Worm (Caenorhabditis elegans) whole organism, L4 larva: ENCODE data around the gene F54B3.1.

Experiments
- F49E8.2 ChIP-seq: sonication (generic microtip); optimal IDR thresholded peaks from 2 replicates; lab custom pipeline; 2016; ENCODE audit warnings: missing compliant biosample characterization, mild to moderate bottlenecking, missing genetic modification characterization, borderline replicate concordance
- ctbp-1 ChIP-seq: fragments of 200-800 bp; sonication (Bioruptor generic); IDR thresholded peaks from 2 replicates; pipeline ENCODE4 v1.3.6; 2022; ENCODE audit warnings: missing genetic modification reagents, missing genetic modification characterization, missing compliant biosample characterization
- hmg-1.1 ChIP-seq: fragments of 200-800 bp; sonication (Bioruptor generic); IDR thresholded peaks from 2 replicates; pipeline ENCODE4 v1.3.6; 2022; ENCODE audit warnings: missing genetic modification reagents, missing genetic modification characterization, missing compliant biosample characterization
- jun-1 ChIP-seq: fragments of 150-350 bp; optimal IDR thresholded peaks from 2 replicates; lab custom pipeline; 2014; ENCODE audit warnings: missing biosample characterization, missing genetic modification reagents, missing genetic modification characterization
- lin-15B ChIP-seq: fragments of 150-350 bp; sonication (generic microtip); optimal IDR thresholded peaks from 3 replicates; lab custom pipeline; 2014; ENCODE audit warnings: missing biosample characterization, missing genetic modification characterization
- mdt-29 ChIP-seq: fragments of 200-800 bp; sonication (Bioruptor generic); IDR thresholded peaks from 2 replicates; pipeline ENCODE4 v1.3.6; 2022; ENCODE audit warnings: missing genetic modification reagents, missing genetic modification characterization, missing compliant biosample characterization
- nhr-11 ChIP-seq: fragments of 150-350 bp; optimal IDR thresholded peaks from 2 replicates; lab custom pipeline; 2014; ENCODE audit warnings: missing biosample characterization, missing genetic modification characterization
- nhr-237 ChIP-seq: sonication (generic microtip); optimal IDR thresholded peaks from 2 replicates; lab custom pipeline; 2017; ENCODE audit warnings: missing biosample characterization, missing genetic modification characterization
- nhr-25 ChIP-seq: sonication (generic microtip); optimal IDR thresholded peaks from 2 replicates; lab custom pipeline; 2017; ENCODE audit warnings: missing genetic modification characterization, mild to moderate bottlenecking, missing compliant biosample characterization, antibody characterized with exemption, moderate library complexity, borderline replicate concordance; ENCODE audit not compliant: insufficient read depth
- pha-4 ChIP-seq, 2 experiments: fragments of 150-350 bp in 1 of 2; fragments of 200-800 bp in 1 of 2; sonication (Bioruptor generic) in 1 of 2; IDR thresholded peaks in 1 of 2; optimal IDR thresholded peaks in 1 of 2; 2 replicates each; pipeline versions ENCODE4 v1.3.6 to Lab custom; 2014 to 2022; ENCODE audit warnings: missing genetic modification characterization in 2 of 2, missing genetic modification reagents in 2 of 2, missing biosample characterization in 1 of 2, missing compliant biosample characterization in 1 of 2
- unc-130 ChIP-seq: sonication (generic microtip); optimal IDR thresholded peaks from 2 replicates; lab custom pipeline; 2016; ENCODE audit warnings: missing genetic modification reagents, missing genetic modification characterization, missing compliant biosample characterization

ce11 chrII:10271093-10271492 lies 20.0 kb downstream of the F54B3.1 start, which contains the start of gene F54B3.4:
- TF ChIP-seq unc-130 (no peak), F49E8.2 (tag; lab: Kevin White, UChicago) (no peak), ctbp-1 (GFP tag; lab: Robert Waterston, UW) (no peak), nhr-25 (tag; lab: Kevin White, UChicago) (no peak), jun-1 (no peak), nhr-11 (tag; lab: Kevin White, UChicago) (no peak), mdt-29 (GFP tag; lab: Robert Waterston, UW) (no peak), hmg-1.1 (GFP tag; lab: Robert Waterston, UW) (no peak), nhr-237 (no peak), lin-15B (tag; lab: Kevin White, UChicago) (no peak), pha-4 (GFP tag; IDR thresholded peaks at IDR 0.05; lab: Robert Waterston, UW) (no peak), pha-4 (tag; optimal IDR thresholded peaks at IDR 0.05; lab: Kevin White, UChicago) (no peak)
